Fruit fly (Drosophila melanogaster): ENCODE measurements around the gene CG15515.
"Not testable (repeated sequence)": the region's sequence is repeated elsewhere in the genome, so short reads cannot be mapped to it uniquely, and the experiment has no call there.

dm6 chr3R:29921916-29922315 lies 16.7 kb downstream of the CG15515 start, which contains the start of gene Jon99Ciii:
- not testable (repeated sequence) for TF ChIP-seq Hr96 (GFP tag; optimal IDR thresholded peaks at IDR 0.05); tj (GFP tag; optimal IDR thresholded peaks at IDR 0.05); toe (GFP tag; optimal IDR thresholded peaks at IDR 0.05); Crg-1 (GFP tag; optimal IDR thresholded peaks at IDR 0.05); CG33017 (tag; optimal IDR thresholded peaks at IDR 0.05); CG1620 (GFP tag; optimal IDR thresholded peaks at IDR 0.05); ovo (GFP tag; optimal IDR thresholded peaks at IDR 0.05); Clk (GFP tag; optimal IDR thresholded peaks at IDR 0.05); CG11617 (GFP tag; optimal IDR thresholded peaks at IDR 0.05); kay (GFP tag; ENCODE audit: borderline replicate concordance); CG5204 (GFP tag; optimal IDR thresholded peaks at IDR 0.05); pad (GFP tag; optimal IDR thresholded peaks at IDR 0.05); cnc (optimal IDR thresholded peaks at IDR 0.05); CG12768 (GFP tag; optimal IDR thresholded peaks at IDR 0.05)

Data from whole organism, adult.